Fruit fly (Drosophila melanogaster) whole organism, embryonic: Measurements from ENCODE around the gene Arfip.

ENCODE experiments used
- B-H1 ChIP-seq: fragments of 200-800 bp; sonication (Bioruptor generic); IDR thresholded peaks from 3 replicates; pipeline ENCODE4 v1.3.6; 2022; ENCODE audit warnings: missing biosample characterization, missing genetic modification characterization
- Bdp1 ChIP-seq: fragments of 200-800 bp; sonication (Bioruptor generic); optimal IDR thresholded peaks from 3 replicates; lab custom pipeline; 2016; ENCODE audit warnings: missing biosample characterization, missing genetic modification characterization
- CG11695 ChIP-seq: fragments of 200-800 bp; sonication (Bioruptor generic); IDR thresholded peaks from 3 replicates; pipeline ENCODE4 v1.3.6; 2022; ENCODE audit warnings: missing biosample characterization, missing genetic modification characterization
- CG12299 ChIP-seq: fragments of 200-800 bp; sonication (Bioruptor generic); optimal IDR thresholded peaks from 2 replicates; lab custom pipeline; 2018; ENCODE audit warnings: missing biosample characterization, mild to moderate bottlenecking, missing genetic modification characterization
- CG12659 ChIP-seq: fragments of 200-800 bp; sonication (Bioruptor generic); optimal IDR thresholded peaks from 3 replicates; lab custom pipeline; 2017; ENCODE audit warnings: mild to moderate bottlenecking, missing biosample characterization, missing genetic modification reagents, missing genetic modification characterization
- CG13296 ChIP-seq: fragments of 200-800 bp; sonication (Bioruptor generic); optimal IDR thresholded peaks from 3 replicates; lab custom pipeline; 2018; ENCODE audit warnings: missing biosample characterization, mild to moderate bottlenecking, missing genetic modification characterization
- CG13624 ChIP-seq: fragments of 200-800 bp; sonication (Bioruptor generic); optimal IDR thresholded peaks from 2 replicates; lab custom pipeline; 2016; ENCODE audit warnings: missing biosample characterization, missing genetic modification characterization
- CG16815 ChIP-seq: fragments of 200-800 bp; sonication (Bioruptor generic); optimal IDR thresholded peaks from 3 replicates; lab custom pipeline; 2017; ENCODE audit warnings: missing biosample characterization, mild to moderate bottlenecking, missing genetic modification characterization
- CG17186 ChIP-seq: fragments of 200-800 bp; sonication (Bioruptor generic); optimal IDR thresholded peaks from 3 replicates; lab custom pipeline; 2017; ENCODE audit warnings: missing biosample characterization, missing genetic modification reagents, missing genetic modification characterization
- CG1832 ChIP-seq: fragments of 200-800 bp; sonication (Bioruptor generic); optimal IDR thresholded peaks from 2 replicates; lab custom pipeline; 2017; ENCODE audit warnings: missing biosample characterization, mild to moderate bottlenecking, missing genetic modification characterization, inconsistent platforms
- CG2678 ChIP-seq: fragments of 200-800 bp; sonication (Bioruptor generic); optimal IDR thresholded peaks from 3 replicates; lab custom pipeline; 2019; ENCODE audit warnings: missing biosample characterization, mild to moderate bottlenecking, missing genetic modification characterization, moderate library complexity
- CG31441 ChIP-seq: fragments of 200-800 bp; sonication (Bioruptor generic); IDR thresholded peaks from 2 replicates; pipeline ENCODE4 v1.3.6; 2022; ENCODE audit warnings: missing biosample characterization, missing genetic modification characterization
- CG5180 ChIP-seq: fragments of 200-800 bp; sonication (Bioruptor generic); optimal IDR thresholded peaks from 3 replicates; lab custom pipeline; 2017; ENCODE audit warnings: missing biosample characterization, missing genetic modification characterization, mild to moderate bottlenecking, moderate library complexity, missing genetic modification reagents
- CG6765 ChIP-seq: fragments of 200-800 bp; sonication (Bioruptor generic); optimal IDR thresholded peaks from 3 replicates; lab custom pipeline; 2017; ENCODE audit warnings: missing biosample characterization, mild to moderate bottlenecking, missing genetic modification characterization
- CG6791 ChIP-seq: fragments of 200-800 bp; sonication (Bioruptor generic); IDR thresholded peaks from 3 replicates; pipeline ENCODE4 v1.3.6; 2022; ENCODE audit warnings: missing biosample characterization, missing genetic modification characterization; ENCODE audit not compliant: partially characterized antibody
- CG7556 ChIP-seq: fragments of 200-800 bp; sonication (Bioruptor generic); optimal IDR thresholded peaks from 2 replicates; lab custom pipeline; 2017; ENCODE audit warnings: missing biosample characterization, mild to moderate bottlenecking, missing genetic modification characterization
- CG7839 ChIP-seq: fragments of 200-800 bp; sonication (Bioruptor generic); optimal IDR thresholded peaks from 3 replicates; lab custom pipeline; 2018; ENCODE audit warnings: missing biosample characterization, mild to moderate bottlenecking, missing genetic modification characterization, moderate library complexity
- CG8388 ChIP-seq: fragments of 200-800 bp; sonication (Bioruptor generic); optimal IDR thresholded peaks from 2 replicates; lab custom pipeline; 2019; ENCODE audit warnings: missing biosample characterization, mild to moderate bottlenecking, missing genetic modification characterization, moderate library complexity
- Dad ChIP-seq: fragments of 200-800 bp; sonication (Bioruptor generic); optimal IDR thresholded peaks from 3 replicates; lab custom pipeline; 2016; ENCODE audit warnings: missing biosample characterization, missing genetic modification characterization
- Dll ChIP-seq: fragments of 200-800 bp; sonication (Bioruptor generic); IDR thresholded peaks from 4 replicates; pipeline ENCODE4 v1.3.6; 2022; ENCODE audit warnings: missing biosample characterization, missing genetic modification characterization; ENCODE audit not compliant: partially characterized antibody
- E2f1 ChIP-seq: fragments of 200-800 bp; sonication (Bioruptor generic); IDR thresholded peaks from 2 replicates; pipeline ENCODE4 v1.3.6; 2022; ENCODE audit warnings: missing biosample characterization, missing genetic modification characterization
- Ets97D ChIP-seq: fragments of 200-800 bp; sonication (Bioruptor generic); optimal IDR thresholded peaks from 3 replicates; lab custom pipeline; 2016; ENCODE audit warnings: missing biosample characterization, missing genetic modification characterization
- Fer3 ChIP-seq: fragments of 200-800 bp; sonication (Bioruptor generic); optimal IDR thresholded peaks from 2 replicates; lab custom pipeline; 2018; ENCODE audit warnings: missing biosample characterization, mild to moderate bottlenecking, missing genetic modification characterization, moderate library complexity
- HLH54F ChIP-seq: fragments of 200-800 bp; sonication (Bioruptor generic); optimal IDR thresholded peaks from 3 replicates; lab custom pipeline; 2016; ENCODE audit warnings: missing biosample characterization, missing genetic modification characterization
- MESR4 ChIP-seq: fragments of 200-800 bp; sonication (Bioruptor generic); optimal IDR thresholded peaks from 2 replicates; lab custom pipeline; 2018; ENCODE audit warnings: missing biosample characterization, mild to moderate bottlenecking, missing genetic modification characterization, moderate library complexity
- Meics ChIP-seq: fragments of 200-800 bp; sonication (Bioruptor generic); optimal IDR thresholded peaks from 2 replicates; lab custom pipeline; 2017; ENCODE audit warnings: missing biosample characterization, mild to moderate bottlenecking, missing genetic modification characterization
- Nf-YC ChIP-seq: fragments of 200-800 bp; optimal IDR thresholded peaks from 3 replicates; lab custom pipeline; 2019; ENCODE audit warnings: missing biosample characterization, mild to moderate bottlenecking, missing genetic modification characterization, moderate library complexity
- Oli ChIP-seq: fragments of 200-800 bp; sonication (Bioruptor generic); optimal IDR thresholded peaks from 2 replicates; lab custom pipeline; 2018; ENCODE audit warnings: missing biosample characterization, mild to moderate bottlenecking, missing genetic modification characterization, moderate library complexity
- Rfx ChIP-seq: fragments of 200-800 bp; sonication (Bioruptor generic); IDR thresholded peaks from 2 replicates; pipeline ENCODE4 v1.3.6; 2022; ENCODE audit warnings: missing biosample characterization, missing genetic modification characterization
- Xrp1 ChIP-seq: fragments of 200-800 bp; sonication (Bioruptor generic); IDR thresholded peaks from 2 replicates; pipeline ENCODE4 v1.3.6; 2022; ENCODE audit warnings: missing biosample characterization, missing genetic modification characterization
- al ChIP-seq: fragments of 200-800 bp; sonication (Bioruptor generic); IDR thresholded peaks from 2 replicates; pipeline ENCODE4 v1.3.6; 2022; ENCODE audit warnings: missing biosample characterization, missing genetic modification characterization
- bbx ChIP-seq: fragments of 200-800 bp; sonication (Bioruptor generic); IDR thresholded peaks from 2 replicates; pipeline ENCODE4 v1.3.6; 2022; ENCODE audit warnings: missing biosample characterization, missing genetic modification characterization; ENCODE audit not compliant: partially characterized antibody
- caup ChIP-seq: fragments of 200-800 bp; sonication (Bioruptor generic); optimal IDR thresholded peaks from 3 replicates; lab custom pipeline; 2017; ENCODE audit warnings: missing biosample characterization, mild to moderate bottlenecking, missing genetic modification characterization, moderate library complexity; ENCODE audit not compliant: severe bottlenecking
- dm ChIP-seq: fragments of 200-800 bp; sonication (Bioruptor generic); optimal IDR thresholded peaks from 3 replicates; lab custom pipeline; 2016; ENCODE audit warnings: missing biosample characterization, missing genetic modification characterization
- emc ChIP-seq: fragments of 200-800 bp; sonication (Bioruptor generic); optimal IDR thresholded peaks from 2 replicates; lab custom pipeline; 2016; ENCODE audit warnings: missing biosample characterization, missing genetic modification characterization
- ftz-f1 ChIP-seq: fragments of 200-800 bp; sonication (Bioruptor generic); optimal IDR thresholded peaks from 2 replicates; lab custom pipeline; 2016; ENCODE audit warnings: missing biosample characterization, missing genetic modification characterization
- ind ChIP-seq: fragments of 200-800 bp; sonication (Bioruptor generic); optimal IDR thresholded peaks from 3 replicates; lab custom pipeline; 2016; ENCODE audit warnings: missing biosample characterization, missing genetic modification characterization
- kah ChIP-seq: fragments of 200-800 bp; sonication (Bioruptor generic); optimal IDR thresholded peaks from 2 replicates; lab custom pipeline; 2018; ENCODE audit warnings: missing biosample characterization, mild to moderate bottlenecking, missing genetic modification characterization
- kay ChIP-seq: fragments of 200-800 bp; sonication (Bioruptor generic); optimal IDR thresholded peaks from 2 replicates; lab custom pipeline; 2016; ENCODE audit warnings: missing biosample characterization, missing genetic modification characterization
- oc ChIP-seq: fragments of 200-800 bp; sonication (Bioruptor generic); optimal IDR thresholded peaks from 2 replicates; lab custom pipeline; 2018; ENCODE audit warnings: missing biosample characterization, mild to moderate bottlenecking, missing genetic modification characterization, moderate library complexity
- odd ChIP-seq: fragments of 200-800 bp; sonication (Bioruptor generic); optimal IDR thresholded peaks from 2 replicates; lab custom pipeline; 2017; ENCODE audit warnings: missing biosample characterization, mild to moderate bottlenecking, missing genetic modification characterization
- phol ChIP-seq: fragments of 200-800 bp; sonication (Bioruptor generic); optimal IDR thresholded peaks from 3 replicates; lab custom pipeline; 2018; ENCODE audit warnings: missing biosample characterization, mild to moderate bottlenecking, missing genetic modification characterization, moderate library complexity
- run ChIP-seq: fragments of 200-800 bp; sonication (Bioruptor generic); optimal IDR thresholded peaks from 3 replicates; lab custom pipeline; 2018; ENCODE audit warnings: missing biosample characterization, mild to moderate bottlenecking, missing genetic modification characterization
- sens-2 ChIP-seq: fragments of 200-800 bp; sonication (Bioruptor generic); IDR thresholded peaks from 2 replicates; pipeline ENCODE4 v1.3.6; 2022; ENCODE audit warnings: missing biosample characterization, missing genetic modification characterization
- so ChIP-seq: fragments of 200-800 bp; sonication (Bioruptor generic); IDR thresholded peaks from 3 replicates; pipeline ENCODE4 v1.3.6; 2022; ENCODE audit warnings: missing biosample characterization, missing genetic modification characterization
- sr ChIP-seq: fragments of 200-800 bp; sonication (Bioruptor generic); IDR thresholded peaks from 3 replicates; pipeline ENCODE4 v1.3.6; 2022; ENCODE audit warnings: missing biosample characterization, missing genetic modification characterization
- tio ChIP-seq: fragments of 200-800 bp; sonication (Bioruptor generic); optimal IDR thresholded peaks from 2 replicates; lab custom pipeline; 2017; ENCODE audit warnings: missing biosample characterization, missing genetic modification characterization, inconsistent platforms
- vnd ChIP-seq: fragments of 200-800 bp; sonication (Bioruptor generic); IDR thresholded peaks from 3 replicates; pipeline ENCODE4 v1.3.6; 2022; ENCODE audit warnings: missing biosample characterization, missing genetic modification characterization; ENCODE audit not compliant: partially characterized antibody
- zen ChIP-seq: fragments of 200-800 bp; sonication (Bioruptor generic); optimal IDR thresholded peaks from 3 replicates; lab custom pipeline; 2018; ENCODE audit warnings: missing biosample characterization, mild to moderate bottlenecking, missing genetic modification characterization, moderate library complexity

The Arfip gene

DNA sequence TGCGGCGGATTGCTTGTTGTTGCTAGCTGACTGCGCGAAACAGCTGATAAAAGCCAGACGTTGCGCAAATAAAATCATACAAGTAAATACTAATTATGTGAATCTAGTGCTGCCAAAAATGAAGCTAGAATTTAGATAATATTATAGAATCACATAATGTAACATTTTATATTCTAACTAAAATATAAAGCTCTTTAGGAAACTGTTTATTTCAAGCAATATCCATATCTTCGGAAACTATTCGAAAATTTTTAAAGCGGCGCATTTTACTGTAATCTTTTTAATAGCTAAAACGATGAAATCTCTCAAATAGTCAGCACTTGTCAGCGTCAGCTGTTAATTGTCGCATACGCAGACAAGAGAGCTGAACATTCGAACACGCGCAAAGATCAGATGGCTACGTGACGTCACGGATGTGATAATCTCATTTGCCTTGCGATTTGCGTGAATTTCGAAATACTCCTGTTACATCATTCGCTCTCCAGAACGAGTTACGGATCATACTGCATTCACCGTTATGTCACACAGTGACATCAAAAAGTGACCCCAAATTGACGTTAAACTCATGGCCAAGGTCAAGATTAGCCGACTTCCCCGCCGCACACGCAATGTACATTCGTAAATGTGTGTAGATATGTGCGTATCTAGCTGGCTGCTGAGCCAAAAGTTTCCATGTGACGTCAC lies 8.4 kb upstream of the Arfip start (continued):
- TF ChIP-seq emc (GFP tag; lab: Kevin White, UChicago) (no peak), CG6765 (GFP tag; lab: Kevin White, UChicago) (peak; percentile 60), Ets97D (GFP tag; lab: Kevin White, UChicago) (peak; percentile 1), kah (GFP tag; lab: Kevin White, UChicago) (no peak), so (GFP tag; lab: Robert Waterston, UW) (no peak), Bdp1 (GFP tag; lab: Kevin White, UChicago) (no peak), CG7839 (tag; lab: Kevin White, UChicago) (peak; percentile 61), dm (no peak), Fer3 (tag; lab: Kevin White, UChicago) (peak; percentile 42), MESR4 (GFP tag; lab: Kevin White, UChicago) (peak; percentile 4), vnd (no peak), B-H1 (no peak), Dll (GFP tag; lab: Robert Waterston, UW) (peak; percentile 16; the same call in 1 of the 4 replicates), Oli (tag; lab: Kevin White, UChicago) (no peak), CG1832 (GFP tag; lab: Kevin White, UChicago) (no peak), CG6791 (GFP tag; lab: Robert Waterston, UW) (no peak), CG5180 (peak; percentile 29), CG31441 (GFP tag; lab: Robert Waterston, UW) (peak; percentile 76), sr (GFP tag; lab: Robert Waterston, UW) (no peak), Nf-YC (tag; lab: Kevin White, UChicago) (peak; percentile 49), bbx (GFP tag; lab: Robert Waterston, UW) (no peak), CG16815 (no peak), sens-2 (no peak), Xrp1 (GFP tag; lab: Robert Waterston, UW) (peak; percentile 64; the same call in 1 of the 2 replicates), Dad (GFP tag; lab: Kevin White, UChicago) (no peak), kay (GFP tag; lab: Kevin White, UChicago) (peak; percentile 18), run (tag; lab: Kevin White, UChicago) (no peak), E2f1 (peak; percentile 47; the same call in 1 of the 2 replicates), al (0 out of 2 replicates have a peak, but pooled peaks have one; percentile 20), Rfx (peak; percentile 66), CG11695 (GFP tag; lab: Robert Waterston, UW) (no peak), CG17186 (GFP tag; lab: Kevin White, UChicago) (no peak), CG2678 (tag; lab: Kevin White, UChicago) (peak; percentile 73), oc (tag; lab: Kevin White, UChicago) (no peak), ind (peak; percentile 25), CG8388 (GFP tag; lab: Kevin White, UChicago) (peak; percentile 5), Meics (GFP tag; lab: Kevin White, UChicago) (peak; percentile 64), caup (peak; percentile 22), tio (GFP tag; lab: Kevin White, UChicago) (no peak), CG13296 (peak; percentile 77), CG13624 (GFP tag; lab: Kevin White, UChicago) (peak; percentile 51), CG12659 (GFP tag; lab: Kevin White, UChicago) (no peak), ftz-f1 (GFP tag; lab: Kevin White, UChicago) (peak; percentile 17), odd (GFP tag; lab: Kevin White, UChicago) (no peak), CG12299 (tag; lab: Kevin White, UChicago) (peak; percentile 36), HLH54F (GFP tag; lab: Kevin White, UChicago) (no peak), zen (tag; lab: Kevin White, UChicago) (peak; percentile 6), CG7556 (GFP tag; lab: Kevin White, UChicago) (peak; percentile 47), phol (peak; percentile 29)
